Worm (Caenorhabditis elegans) whole organism, L2 larva: ENCODE measurements around the gene Y47D3B.3.

ENCODE experiments used
- ceh-82 ChIP-seq: fragments of 150-350 bp; optimal IDR thresholded peaks from 2 replicates; lab custom pipeline; 2014; ENCODE audit warnings: missing biosample characterization, missing genetic modification characterization
- egl-27 ChIP-seq: sonication (generic microtip); optimal IDR thresholded peaks from 3 replicates; lab custom pipeline; 2017; ENCODE audit warnings: missing biosample characterization, missing genetic modification reagents, missing genetic modification characterization
- elt-3 ChIP-seq: sonication (generic microtip); optimal IDR thresholded peaks from 2 replicates; lab custom pipeline; 2017; ENCODE audit warnings: missing biosample characterization, missing genetic modification characterization
- nhr-25 ChIP-seq: fragments of 150-350 bp; sonication (generic microtip); optimal IDR thresholded peaks from 3 replicates; lab custom pipeline; 2014; ENCODE audit warnings: missing biosample characterization, missing genetic modification characterization
- snpc-4 ChIP-seq: fragments of 150-350 bp; optimal IDR thresholded peaks from 2 replicates; lab custom pipeline; 2014; ENCODE audit warnings: missing biosample characterization, missing genetic modification characterization

- no peak for TF ChIP-seq elt-3 (tag; lab: Kevin White, UChicago)
- no peak for TF ChIP-seq ceh-82 (tag; lab: Kevin White, UChicago)
- no peak for TF ChIP-seq snpc-4 (tag; lab: Kevin White, UChicago)
- TF ChIP-seq egl-27 (tag; lab: Kevin White, UChicago), result no peak
- no peak for TF ChIP-seq nhr-25 (tag; lab: Kevin White, UChicago)
Observed at ce11 chrIII:11361394-11361793, 36.2 kb upstream of the Y47D3B.3 start.
